Worm (Caenorhabditis elegans): Measurements from ENCODE around the gene ZK177.1.

ce11 chrII:5527841-5528240 is at the start of gene ZK177.1:
- TF ChIP-seq snpc-4 (tag; optimal IDR thresholded peaks at IDR 0.05) = no peak
- no peak for TF ChIP-seq pqm-1 (tag; optimal IDR thresholded peaks at IDR 0.05)
- no peak for TF ChIP-seq nhr-237 (tag; optimal IDR thresholded peaks at IDR 0.05)
